Worm (Caenorhabditis elegans): ENCODE results near the gene pcp-5.

- TF ChIP-seq pha-4 (tag; optimal IDR thresholded peaks at IDR 0.05), result no peak
- TF ChIP-seq ceh-100 (GFP tag; IDR thresholded peaks at IDR 0.05), result no peak
- no peak for TF ChIP-seq unc-62 (GFP tag; optimal IDR thresholded peaks at IDR 0.05)
- TF ChIP-seq F22D6.2 (tag; optimal IDR thresholded peaks at IDR 0.05), result no peak
- no peak for TF ChIP-seq ama-1 (optimal IDR thresholded peaks at IDR 0.05)
- no peak for TF ChIP-seq ama-1 (GFP tag; optimal IDR thresholded peaks at IDR 0.05)
- no peak for TF ChIP-seq nhr-27 (tag; optimal IDR thresholded peaks at IDR 0.05)
- no peak for TF ChIP-seq F37B4.10 (GFP tag; IDR thresholded peaks at IDR 0.05)
- no peak for TF ChIP-seq ztf-22 (GFP tag; optimal IDR thresholded peaks at IDR 0.05)
- TF ChIP-seq lin-35 (GFP tag; optimal IDR thresholded peaks at IDR 0.05), result no peak
- no peak for TF ChIP-seq mcd-1 (GFP tag; IDR thresholded peaks at IDR 0.05)
- TF ChIP-seq egrh-3 (GFP tag; IDR thresholded peaks at IDR 0.05), result no peak
- no peak for TF ChIP-seq attf-6 (GFP tag; IDR thresholded peaks at IDR 0.05)
- TF ChIP-seq unc-130 (GFP tag; optimal IDR thresholded peaks at IDR 0.05), result peak; percentile 9
These were observed 21.2 kb upstream of the pcp-5 start, which contains the start of the genes C29E4.13 and npp-15 for ce11 chrIII:7928549-7929129.
